ENCODE assay signal across 2 fruit fly cellular contexts in the genomic region with DNA sequence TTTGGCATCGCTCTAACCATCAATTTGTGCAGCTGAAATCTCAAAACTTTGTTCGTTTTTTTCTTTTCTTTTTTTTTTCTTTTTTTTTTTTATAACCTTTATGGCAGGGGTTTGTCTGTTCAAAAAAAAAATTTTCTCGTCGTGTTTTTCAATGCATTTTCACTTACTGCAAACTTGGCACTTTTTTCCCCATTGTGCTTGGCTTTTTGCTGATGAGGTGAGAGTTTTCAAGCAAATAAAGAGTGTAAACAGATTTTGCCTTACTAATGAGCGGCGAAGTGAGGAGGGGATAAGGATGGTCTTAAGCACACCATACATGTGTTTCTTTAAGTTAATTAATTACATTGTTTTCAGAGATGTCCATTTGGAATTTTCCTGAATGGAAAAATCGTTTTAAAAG.
A peak's percentile ranks its signal among the peaks of the same experiment; 100 is the strongest.
TF ChIP-seq lines count a peak whose summit lies in the region.

No protein-coding gene starts in this region.

TF ChIP-seq in whole organism, adult, 20 proteins besides CTCF, POLR2A, EP300 and RAD21:
- TF ChIP-seq tj (GFP tag; optimal IDR thresholded peaks at IDR 0.05; lab: Kevin White, UChicago): peak; percentile 98
- no peak for TF ChIP-seq cnc (optimal IDR thresholded peaks at IDR 0.05; lab: Kevin White, UChicago)
- TF ChIP-seq kay (GFP tag; lab: Kevin White, UChicago; ENCODE audit: borderline replicate concordance): peak; percentile 28
- no peak for TF ChIP-seq Hr96 (GFP tag; optimal IDR thresholded peaks at IDR 0.05; lab: Kevin White, UChicago)
- TF ChIP-seq toe (GFP tag; optimal IDR thresholded peaks at IDR 0.05; lab: Kevin White, UChicago): no peak

TF ChIP-seq in whole organism, prepupa, 60 proteins besides CTCF, POLR2A, EP300 and RAD21:
- peak; percentile 44; the same call in 1 of the 3 replicates for TF ChIP-seq CG8119 (GFP tag; IDR thresholded peaks at IDR 0.05; lab: Robert Waterston, UW)
- no peak for TF ChIP-seq CG3919 (GFP tag; optimal IDR thresholded peaks at IDR 0.05; lab: Kevin White, UChicago)
TF ChIP-seq in whole organism, prepupa: peak in this region for 1.
